Worm (Caenorhabditis elegans): ENCODE measurements around the gene ZK1055.2.
A peak's percentile ranks its signal among the peaks of the same experiment; 100 is the strongest.

Gene ZK1055.2

ce11 chrV:6558103-6558502 lies 32.3 kb upstream of the ZK1055.2 start, which contains the start of gene spp-20:
TSS of gene spp-20 (minus strand) at chrV:6558203.
- TF ChIP-seq ztf-1 (GFP tag; conservative IDR thresholded peaks at IDR 0.05), result no peak
- no peak for TF ChIP-seq mbf-1 (tag; optimal IDR thresholded peaks at IDR 0.05)
- no peak for TF ChIP-seq nhr-11 (tag; optimal IDR thresholded peaks at IDR 0.05)
- TF ChIP-seq crh-2 (tag; optimal IDR thresholded peaks at IDR 0.05), result no peak
- TF ChIP-seq dmd-4 (tag; optimal IDR thresholded peaks at IDR 0.05), result no peak
- no peak for TF ChIP-seq nhr-10 (tag; optimal IDR thresholded peaks at IDR 0.05)
- TF ChIP-seq blmp-1 (tag; optimal IDR thresholded peaks at IDR 0.05; ENCODE audit: insufficient read depth), result no peak
- TF ChIP-seq gmeb-1 (tag; optimal IDR thresholded peaks at IDR 0.05), result no peak
- no peak for TF ChIP-seq unc-62 (GFP tag; optimal IDR thresholded peaks at IDR 0.05)
- TF ChIP-seq alr-1 (tag; optimal IDR thresholded peaks at IDR 0.05), result no peak
- no peak for TF ChIP-seq Y55F3AM.14 (GFP tag; optimal IDR thresholded peaks at IDR 0.05)
- no peak for TF ChIP-seq mdl-1 (tag; optimal IDR thresholded peaks at IDR 0.05)
- no peak for TF ChIP-seq snpc-4 (tag; optimal IDR thresholded peaks at IDR 0.05)
- TF ChIP-seq unc-39 (tag; optimal IDR thresholded peaks at IDR 0.05), result no peak
- no peak for TF ChIP-seq nhr-21 (tag; optimal IDR thresholded peaks at IDR 0.05)
- TF ChIP-seq nhr-129 (tag; optimal IDR thresholded peaks at IDR 0.05), result no peak
- no peak for TF ChIP-seq nhr-77 (tag; optimal IDR thresholded peaks at IDR 0.05)
- TF ChIP-seq lin-39 (tag; optimal IDR thresholded peaks at IDR 0.05), result no peak
- no peak for TF ChIP-seq lin-11 (tag; optimal IDR thresholded peaks at IDR 0.05)

ce11 chrV:6559105-6559504 lies 31.3 kb upstream of the ZK1055.2 start, which contains the start of gene spp-26:
TSS of gene spp-26 (minus strand) at chrV:6559205.
- no peak for TF ChIP-seq nhr-77 (tag; optimal IDR thresholded peaks at IDR 0.05)

ce11 chrV:6559585-6559984 lies 30.8 kb upstream of the ZK1055.2 start:
- TF ChIP-seq mab-5 (tag; optimal IDR thresholded peaks at IDR 0.05) (no peak), sma-3 (GFP tag; optimal IDR thresholded peaks at IDR 0.05) (peak; percentile 7), unc-62 (GFP tag; optimal IDR thresholded peaks at IDR 0.05) (no peak), sma-9 (GFP tag; optimal IDR thresholded peaks at IDR 0.05) (peak; percentile 4), sma-9 (tag; optimal IDR thresholded peaks at IDR 0.05) (no peak)

ce11 chrV:6561592-6561991 lies 28.8 kb upstream of the ZK1055.2 start, which contains the start of gene spp-19:
TSS of gene spp-19 (minus strand) at chrV:6561692.
- TF ChIP-seq ceh-82 (tag; optimal IDR thresholded peaks at IDR 0.05) (no peak), lin-11 (tag; optimal IDR thresholded peaks at IDR 0.05) (no peak), R02D3.7 (tag; optimal IDR thresholded peaks at IDR 0.05) (no peak), ZK546.5 (tag; optimal IDR thresholded peaks at IDR 0.05) (no peak), nhr-12 (tag; optimal IDR thresholded peaks at IDR 0.05) (no peak), C34F6.9 (tag; optimal IDR thresholded peaks at IDR 0.05) (no peak), nhr-11 (tag; optimal IDR thresholded peaks at IDR 0.05) (no peak), crh-2 (tag; optimal IDR thresholded peaks at IDR 0.05) (no peak), egl-27 (tag; optimal IDR thresholded peaks at IDR 0.05) (no peak), aly-2 (tag; optimal IDR thresholded peaks at IDR 0.05) (no peak), zag-1 (tag; optimal IDR thresholded peaks at IDR 0.05) (no peak), nhr-21 (tag; optimal IDR thresholded peaks at IDR 0.05) (no peak), Y55F3AM.14 (GFP tag; optimal IDR thresholded peaks at IDR 0.05) (no peak), mdl-1 (tag; optimal IDR thresholded peaks at IDR 0.05) (no peak), F13H6.1 (tag; optimal IDR thresholded peaks at IDR 0.05) (no peak), unc-62 (GFP tag; optimal IDR thresholded peaks at IDR 0.05) (no peak), dmd-4 (tag; optimal IDR thresholded peaks at IDR 0.05) (no peak), nhr-237 (tag; optimal IDR thresholded peaks at IDR 0.05) (no peak), nhr-23 (tag; optimal IDR thresholded peaks at IDR 0.05) (no peak)

ce11 chrV:6565851-6566386 lies 24.5 kb upstream of the ZK1055.2 start, which contains the start of gene K04A8.1:
TSS of gene K04A8.1 (plus strand) at chrV:6566336.
- TF ChIP-seq nhr-129 (tag; optimal IDR thresholded peaks at IDR 0.05) (no peak), fos-1 (tag; optimal IDR thresholded peaks at IDR 0.05) (peak; percentile 59), crh-2 (tag; optimal IDR thresholded peaks at IDR 0.05) (peak; percentile 15), snpc-4 (tag; optimal IDR thresholded peaks at IDR 0.05) (no peak), blmp-1 (tag; optimal IDR thresholded peaks at IDR 0.05; ENCODE audit: insufficient read depth) (no peak), unc-39 (tag; optimal IDR thresholded peaks at IDR 0.05) (no peak), C34F6.9 (tag; optimal IDR thresholded peaks at IDR 0.05) (no peak), lsy-2 (tag; optimal IDR thresholded peaks at IDR 0.05) (no peak)

All from whole organism, L2 larva.